Fruit fly (Drosophila melanogaster): ENCODE measurements around the gene CAH16.

dm6 chr3R:31210630-31211029 lies 49.4 kb upstream of the CAH16 start, which contains the start of gene chp:
- TF ChIP-seq woc (GFP tag; optimal IDR thresholded peaks at IDR 0.05) (no peak), dl (GFP tag; optimal IDR thresholded peaks at IDR 0.05; ENCODE audit: insufficient read depth in 1 of 2, partially characterized antibody in 2 of 2) (no peak), lola (GFP tag; optimal IDR thresholded peaks at IDR 0.05) (no peak), OdsH (GFP tag; optimal IDR thresholded peaks at IDR 0.05) (no peak), sv (GFP tag; optimal IDR thresholded peaks at IDR 0.05) (no peak), foxo (GFP tag; optimal IDR thresholded peaks at IDR 0.05) (no peak), usp (GFP tag; optimal IDR thresholded peaks at IDR 0.05) (no peak), CG32264 (GFP tag; optimal IDR thresholded peaks at IDR 0.05) (no peak)
